Fruit fly (Drosophila melanogaster): Measurements from ENCODE around the gene I-t.

dm6 chr3R:11700314-11700713, 3.5 kb upstream of the I-t start, which contains the start of gene CG14718:
- TF ChIP-seq Med (GFP tag) (no peak), Dll (GFP tag; IDR thresholded peaks at IDR 0.05; ENCODE audit: partially characterized antibody) (no peak)
